Worm (Caenorhabditis elegans) whole organism, L1 larva: ENCODE data around the gene sre-54.

Experiments
- mdl-1 ChIP-seq, 2 experiments: fragments of 150-350 bp; optimal IDR thresholded peaks; 2 replicates each; lab custom pipeline; 2014 to 2017; ENCODE audit warnings: missing biosample characterization in 2 of 2, missing genetic modification characterization in 2 of 2, inconsistent platforms in 1 of 2
- nhr-28 ChIP-seq: fragments of 150-350 bp; optimal IDR thresholded peaks from 2 replicates; lab custom pipeline; 2014; ENCODE audit warnings: missing biosample characterization, missing genetic modification characterization
- nhr-76 ChIP-seq: sonication (generic microtip); optimal IDR thresholded peaks from 2 replicates; lab custom pipeline; 2017; ENCODE audit warnings: missing biosample characterization, missing genetic modification characterization
- skn-1 ChIP-seq: fragments of 150-350 bp; optimal IDR thresholded peaks from 2 replicates; lab custom pipeline; 2014; ENCODE audit warnings: missing biosample characterization, missing genetic modification characterization

ce11 chrII:12335430-12335829 is 2.7 kb downstream of the sre-54 start, which contains the start of gene sre-52:
- TF ChIP-seq skn-1 (tag; lab: Kevin White, UChicago) (no peak), nhr-76 (tag; lab: Kevin White, UChicago) (no peak), nhr-28 (no peak), mdl-1 (tag; optimal IDR thresholded peaks at IDR 0.05; lab: Kevin White, UChicago) (no peak)
